Fruit fly (Drosophila melanogaster): ENCODE results near the gene CG11327.

Gene CG11327

DNA sequence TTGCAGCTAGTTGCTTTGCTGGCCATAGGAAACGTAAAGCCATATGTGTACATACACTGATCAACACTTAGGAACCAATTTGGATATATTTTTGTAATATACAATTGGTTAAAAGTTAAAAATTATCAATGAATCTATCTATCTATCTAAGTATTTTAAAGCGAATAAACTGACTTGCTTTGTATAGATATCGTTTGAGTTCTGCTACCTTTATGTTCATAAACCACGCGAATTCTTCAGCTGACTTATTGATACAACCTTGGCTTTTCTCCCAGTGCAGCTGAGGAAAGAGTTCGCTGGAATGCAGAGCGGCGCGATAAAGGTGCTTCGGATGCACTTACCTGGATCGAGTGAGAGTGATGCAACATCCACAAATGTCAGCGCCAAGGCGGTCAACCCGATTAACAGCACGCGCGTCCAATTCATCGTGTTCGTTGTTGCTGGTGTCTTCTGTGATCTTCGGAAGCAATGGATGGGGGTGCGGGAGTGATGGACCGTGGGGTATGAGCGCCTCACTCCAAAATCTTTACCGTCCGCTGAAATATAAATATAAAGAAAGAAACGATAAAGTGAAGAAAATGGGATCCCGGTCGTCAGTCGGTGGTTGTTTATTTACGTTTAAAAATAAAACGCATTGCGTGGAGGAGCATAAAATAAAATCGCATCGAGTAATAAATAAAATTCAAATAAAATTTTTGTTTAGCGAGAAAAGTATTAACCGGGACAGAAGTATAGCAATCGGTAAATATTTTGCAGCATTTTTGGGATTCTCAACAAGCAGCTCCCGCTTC, 15.1 kb upstream of the CG11327 start (continued):
- TF ChIP-seq CG1603 (tag; optimal IDR thresholded peaks at IDR 0.05) (peak; percentile 50), Rx (GFP tag; IDR thresholded peaks at IDR 0.05) (0 out of 2 replicates have a peak, but pooled peaks have one; percentile 14), dmrt99B (tag; optimal IDR thresholded peaks at IDR 0.05) (peak; percentile 42), lilli (GFP tag; optimal IDR thresholded peaks at IDR 0.05) (no peak), Dip3 (GFP tag; optimal IDR thresholded peaks at IDR 0.05) (no peak), CG8359 (GFP tag; optimal IDR thresholded peaks at IDR 0.05; ENCODE audit: borderline replicate concordance) (peak; percentile 27), sens (GFP tag) (peak; percentile 59), CG10267 (tag; optimal IDR thresholded peaks at IDR 0.05) (peak; percentile 6), CG1832 (GFP tag; optimal IDR thresholded peaks at IDR 0.05) (no peak), ems (GFP tag; optimal IDR thresholded peaks at IDR 0.05) (no peak), CG2712 (tag; optimal IDR thresholded peaks at IDR 0.05) (peak; percentile 44), CG8388 (GFP tag; optimal IDR thresholded peaks at IDR 0.05) (peak; percentile 5), zf30C (GFP tag; optimal IDR thresholded peaks at IDR 0.05) (peak; percentile 0), CG17359 (tag; optimal IDR thresholded peaks at IDR 0.05) (peak; percentile 31), row (GFP tag; IDR thresholded peaks at IDR 0.05) (0 out of 3 replicates have a peak, but pooled peaks have one; percentile 28), CG31441 (GFP tag; IDR thresholded peaks at IDR 0.05) (0 out of 2 replicates have a peak, but pooled peaks have one; percentile 14), kah (GFP tag; optimal IDR thresholded peaks at IDR 0.05) (peak; percentile 93), CG12391 (tag; optimal IDR thresholded peaks at IDR 0.05) (peak; percentile 15), pros (GFP tag; optimal IDR thresholded peaks at IDR 0.05) (peak; percentile 15), Atf3 (GFP tag; optimal IDR thresholded peaks at IDR 0.05) (no peak), CG10979 (tag; optimal IDR thresholded peaks at IDR 0.05) (peak; percentile 30), CG3726 (GFP tag; IDR thresholded peaks at IDR 0.05) (no peak), Bgb (GFP tag; IDR thresholded peaks at IDR 0.05; ENCODE audit: partially characterized antibody) (no peak), ham (GFP tag; IDR thresholded peaks at IDR 0.05) (no peak), CG3838 (GFP tag; optimal IDR thresholded peaks at IDR 0.05) (no peak), Hr51 (GFP tag; optimal IDR thresholded peaks at IDR 0.05) (peak in 1 of 2 experiments; percentile 4), CG8924 (tag; optimal IDR thresholded peaks at IDR 0.05) (no peak), zfh1 (GFP tag; IDR thresholded peaks at IDR 0.05) (0 out of 3 replicates have a peak, but pooled peaks have one; percentile 14), CG2199 (GFP tag; IDR thresholded peaks at IDR 0.05) (0 out of 3 replicates have a peak, but pooled peaks have one; percentile 28), CG18262 (tag; optimal IDR thresholded peaks at IDR 0.05) (peak; percentile 13), Pdp1 (GFP tag; optimal IDR thresholded peaks at IDR 0.05) (peak in 1 of 2 experiments; percentile 66), disco-r (GFP tag; optimal IDR thresholded peaks at IDR 0.05) (no peak)

DNA sequence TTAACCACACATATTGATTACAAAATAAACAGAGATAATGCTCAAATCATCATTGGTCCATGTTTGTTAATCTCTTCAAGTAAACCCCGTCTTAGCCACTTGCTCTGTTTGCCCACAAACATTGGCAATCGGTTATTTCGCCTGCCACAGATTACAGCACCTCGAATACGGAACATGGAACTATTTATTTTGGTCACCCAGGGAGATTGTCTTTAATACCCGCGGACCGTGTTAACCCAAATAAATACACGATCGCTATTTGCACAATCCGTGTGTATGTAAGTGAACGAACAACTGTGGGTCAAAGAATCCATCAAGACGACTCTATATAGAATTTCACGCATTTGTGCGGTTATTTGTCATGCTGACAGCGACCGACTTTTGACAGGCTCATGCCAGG, 14.2 kb upstream of the CG11327 start:
- TF ChIP-seq CG10462 (GFP tag; optimal IDR thresholded peaks at IDR 0.05) (peak; percentile 28), CG33213 (GFP tag; optimal IDR thresholded peaks at IDR 0.05) (peak; percentile 20), bbx (GFP tag; IDR thresholded peaks at IDR 0.05; ENCODE audit: partially characterized antibody) (no peak), CG8281 (tag; optimal IDR thresholded peaks at IDR 0.05) (peak; percentile 9), HLH4C (GFP tag; IDR thresholded peaks at IDR 0.05; ENCODE audit: partially characterized antibody) (no peak), gsb-n (tag; optimal IDR thresholded peaks at IDR 0.05) (peak; percentile 67), CG3995 (GFP tag; optimal IDR thresholded peaks at IDR 0.05) (no peak), CG10565 (GFP tag; optimal IDR thresholded peaks at IDR 0.05) (no peak), CG1529 (GFP tag; optimal IDR thresholded peaks at IDR 0.05) (no peak), unpg (GFP tag; optimal IDR thresholded peaks at IDR 0.05) (peak; percentile 7), CG10654 (GFP tag; optimal IDR thresholded peaks at IDR 0.05) (peak; percentile 4), CG18619 (GFP tag; optimal IDR thresholded peaks at IDR 0.05) (peak; percentile 19), CG10959 (GFP tag; IDR thresholded peaks at IDR 0.05) (0 out of 2 replicates have a peak, but pooled peaks have one; percentile 7), run (tag; optimal IDR thresholded peaks at IDR 0.05) (peak; percentile 30), Jarid2 (GFP tag; optimal IDR thresholded peaks at IDR 0.05) (no peak), dpn (GFP tag; optimal IDR thresholded peaks at IDR 0.05) (peak in 1 of 2 experiments; percentile 11), cas (GFP tag; IDR thresholded peaks at IDR 0.05) (no peak), Camta (GFP tag; optimal IDR thresholded peaks at IDR 0.05) (peak; percentile 30)

Measured in whole organism, embryonic.